Fruit fly (Drosophila melanogaster): ENCODE results near the gene Hex-t1.

dm6 chr3R:26443343-26443742 is 5.5 kb upstream of the Hex-t1 start:
- TF ChIP-seq Ets21C (GFP tag; optimal IDR thresholded peaks at IDR 0.05) (no peak), CG8632 (GFP tag; optimal IDR thresholded peaks at IDR 0.05) (no peak), CG11902 (GFP tag; optimal IDR thresholded peaks at IDR 0.05) (no peak), Sox14 (GFP tag; optimal IDR thresholded peaks at IDR 0.05) (no peak)
